Worm (Caenorhabditis elegans): ENCODE measurements around the gene nhr-71.

- TF ChIP-seq akir-1 (GFP tag; optimal IDR thresholded peaks at IDR 0.05) (no peak), dpl-1 (GFP tag; optimal IDR thresholded peaks at IDR 0.05) (no peak), him-1 (tag; optimal IDR thresholded peaks at IDR 0.05) (no peak), ztf-22 (GFP tag; optimal IDR thresholded peaks at IDR 0.05) (peak; percentile 9), ama-1 (optimal IDR thresholded peaks at IDR 0.05) (no peak), ama-1 (GFP tag; optimal IDR thresholded peaks at IDR 0.05) (no peak), ztf-6 (GFP tag; IDR thresholded peaks at IDR 0.05) (no peak), nfya-1 (tag; optimal IDR thresholded peaks at IDR 0.05; ENCODE audit: borderline replicate concordance, insufficient read depth) (no peak), rec-8 (tag; optimal IDR thresholded peaks at IDR 0.05) (no peak), madf-8 (GFP tag; conservative IDR thresholded peaks at IDR 0.05) (no peak), Y53F4B.3 (GFP tag; IDR thresholded peaks at IDR 0.05) (no peak), madf-3 (GFP tag; IDR thresholded peaks at IDR 0.05) (no peak), ets-4 (GFP tag; optimal IDR thresholded peaks at IDR 0.05) (no peak)
These were observed 20.2 kb downstream of the nhr-71 start for ce11 chrX:13767282-13767681.

All from whole organism, young adult.